Fruit fly (Drosophila melanogaster) whole organism, embryonic: ENCODE data around the gene CG31381.

Experiments
- CG10267 ChIP-seq: fragments of 200-800 bp; sonication (Bioruptor generic); optimal IDR thresholded peaks from 2 replicates; lab custom pipeline; 2018; ENCODE audit warnings: missing biosample characterization, mild to moderate bottlenecking, missing genetic modification characterization, moderate library complexity
- CG10979 ChIP-seq: fragments of 200-800 bp; sonication (Bioruptor generic); optimal IDR thresholded peaks from 2 replicates; lab custom pipeline; 2018; ENCODE audit warnings: missing biosample characterization, mild to moderate bottlenecking, missing genetic modification characterization, moderate library complexity
- CG11504 ChIP-seq: fragments of 200-800 bp; sonication (Bioruptor generic); optimal IDR thresholded peaks from 3 replicates; lab custom pipeline; 2019; ENCODE audit warnings: missing biosample characterization, mild to moderate bottlenecking, missing genetic modification characterization, moderate library complexity
- CG15011 ChIP-seq: fragments of 200-800 bp; sonication (Bioruptor generic); optimal IDR thresholded peaks from 3 replicates; lab custom pipeline; 2018; ENCODE audit warnings: missing biosample characterization, mild to moderate bottlenecking, missing genetic modification characterization
- CG18011 ChIP-seq: fragments of 200-800 bp; sonication (Bioruptor generic); optimal IDR thresholded peaks from 2 replicates; lab custom pipeline; 2017; ENCODE audit warnings: missing biosample characterization, missing genetic modification characterization, mild to moderate bottlenecking, moderate library complexity, missing genotype
- CG2712 ChIP-seq: fragments of 200-800 bp; optimal IDR thresholded peaks from 3 replicates; lab custom pipeline; 2019; ENCODE audit warnings: missing biosample characterization, mild to moderate bottlenecking, missing genetic modification characterization, moderate library complexity
- CG30020 ChIP-seq: fragments of 200-800 bp; optimal IDR thresholded peaks from 2 replicates; lab custom pipeline; 2019; ENCODE audit warnings: missing biosample characterization, mild to moderate bottlenecking, missing genetic modification characterization, moderate library complexity
- CG31441 ChIP-seq: fragments of 200-800 bp; sonication (Bioruptor generic); IDR thresholded peaks from 2 replicates; pipeline ENCODE4 v1.3.6; 2022; ENCODE audit warnings: missing biosample characterization, missing genetic modification characterization
- CG32532 ChIP-seq: fragments of 200-800 bp; sonication (Bioruptor generic); IDR thresholded peaks from 2 replicates; pipeline ENCODE4 v1.3.6; 2022; ENCODE audit warnings: missing biosample characterization, missing genetic modification characterization
- CG33213 ChIP-seq: fragments of 200-800 bp; sonication (Bioruptor generic); optimal IDR thresholded peaks from 3 replicates; lab custom pipeline; 2016; ENCODE audit warnings: missing biosample characterization, missing genetic modification characterization
- CG3995 ChIP-seq: fragments of 200-800 bp; sonication (Bioruptor generic); optimal IDR thresholded peaks from 3 replicates; lab custom pipeline; 2016; ENCODE audit warnings: missing biosample characterization, missing genetic modification characterization
- CG43689 ChIP-seq: fragments of 200-800 bp; sonication (Bioruptor generic); IDR thresholded peaks from 2 replicates; pipeline ENCODE4 v1.3.6; 2022; ENCODE audit warnings: missing biosample characterization, missing genetic modification characterization
- CG7928 ChIP-seq: fragments of 200-800 bp; sonication (Bioruptor generic); optimal IDR thresholded peaks from 2 replicates; lab custom pipeline; 2017; ENCODE audit warnings: missing biosample characterization, mild to moderate bottlenecking, missing genetic modification characterization
- Doc2 ChIP-seq: fragments of 200-800 bp; sonication (Bioruptor generic); IDR thresholded peaks from 2 replicates; pipeline ENCODE4 v1.3.6; 2022; ENCODE audit warnings: missing biosample characterization, missing genetic modification characterization
- Rfx ChIP-seq: fragments of 200-800 bp; sonication (Bioruptor generic); IDR thresholded peaks from 2 replicates; pipeline ENCODE4 v1.3.6; 2022; ENCODE audit warnings: missing biosample characterization, missing genetic modification characterization
- Sry-β ChIP-seq: fragments of 200-800 bp; sonication (Bioruptor generic); optimal IDR thresholded peaks from 2 replicates; lab custom pipeline; 2018; ENCODE audit warnings: missing biosample characterization, mild to moderate bottlenecking, missing genetic modification characterization, moderate library complexity
- Vsx1 ChIP-seq: fragments of 200-800 bp; sonication (Bioruptor generic); optimal IDR thresholded peaks from 2 replicates; lab custom pipeline; 2017; ENCODE audit warnings: missing biosample characterization, mild to moderate bottlenecking, missing genetic modification characterization, missing genetic modification reagents
- dmrt99B ChIP-seq: fragments of 200-800 bp; sonication (Bioruptor generic); optimal IDR thresholded peaks from 2 replicates; lab custom pipeline; 2018; ENCODE audit warnings: missing biosample characterization, mild to moderate bottlenecking, missing genetic modification characterization, moderate library complexity
- exex ChIP-seq: fragments of 200-800 bp; sonication (Bioruptor generic); optimal IDR thresholded peaks from 4 replicates; lab custom pipeline; 2018; ENCODE audit warnings: missing biosample characterization, mild to moderate bottlenecking, missing genetic modification characterization, moderate library complexity
- gce ChIP-seq: fragments of 200-800 bp; sonication (Bioruptor generic); IDR thresholded peaks from 3 replicates; pipeline ENCODE4 v1.3.6; 2022; ENCODE audit warnings: missing biosample characterization, missing genetic modification characterization
- gfzf ChIP-seq: fragments of 200-800 bp; sonication (Bioruptor generic); optimal IDR thresholded peaks from 2 replicates; lab custom pipeline; 2016; ENCODE audit warnings: missing biosample characterization, mild to moderate bottlenecking, missing genetic modification characterization, moderate library complexity
- gsb ChIP-seq: fragments of 200-800 bp; sonication (Bioruptor generic); IDR thresholded peaks from 2 replicates; pipeline ENCODE4 v1.3.6; 2022; ENCODE audit warnings: missing biosample characterization, missing genetic modification characterization
- gsb-n ChIP-seq: fragments of 200-800 bp; sonication (Bioruptor generic); optimal IDR thresholded peaks from 3 replicates; lab custom pipeline; 2018; ENCODE audit warnings: missing biosample characterization, mild to moderate bottlenecking, missing genetic modification characterization
- scrt ChIP-seq: fragments of 200-800 bp; sonication (Bioruptor generic); optimal IDR thresholded peaks from 2 replicates; lab custom pipeline; 2018; ENCODE audit warnings: missing biosample characterization, mild to moderate bottlenecking, missing genetic modification characterization, moderate library complexity
- stwl ChIP-seq: fragments of 200-800 bp; sonication (Bioruptor generic); optimal IDR thresholded peaks from 3 replicates; lab custom pipeline; 2018; ENCODE audit warnings: missing biosample characterization, mild to moderate bottlenecking, missing genetic modification characterization, moderate library complexity
- sug ChIP-seq: fragments of 200-800 bp; optimal IDR thresholded peaks from 2 replicates; lab custom pipeline; 2019; ENCODE audit warnings: missing biosample characterization, mild to moderate bottlenecking, missing genetic modification characterization, moderate library complexity
- tgo ChIP-seq: fragments of 200-800 bp; sonication (Bioruptor generic); IDR thresholded peaks from 3 replicates; pipeline ENCODE4 v1.3.6; 2022; ENCODE audit warnings: missing biosample characterization, missing genetic modification characterization
- tio ChIP-seq: fragments of 200-800 bp; sonication (Bioruptor generic); optimal IDR thresholded peaks from 2 replicates; lab custom pipeline; 2017; ENCODE audit warnings: missing biosample characterization, missing genetic modification characterization, inconsistent platforms
- unc-4 ChIP-seq: fragments of 200-800 bp; sonication (Bioruptor generic); IDR thresholded peaks from 2 replicates; pipeline ENCODE4 v1.3.6; 2022; ENCODE audit warnings: missing biosample characterization, missing genetic modification characterization; ENCODE audit not compliant: partially characterized antibody
- zf30C ChIP-seq: fragments of 200-800 bp; sonication (Bioruptor generic); optimal IDR thresholded peaks from 3 replicates; lab custom pipeline; 2018; ENCODE audit warnings: missing biosample characterization, mild to moderate bottlenecking, missing genetic modification characterization

Gene CG31381

DNA sequence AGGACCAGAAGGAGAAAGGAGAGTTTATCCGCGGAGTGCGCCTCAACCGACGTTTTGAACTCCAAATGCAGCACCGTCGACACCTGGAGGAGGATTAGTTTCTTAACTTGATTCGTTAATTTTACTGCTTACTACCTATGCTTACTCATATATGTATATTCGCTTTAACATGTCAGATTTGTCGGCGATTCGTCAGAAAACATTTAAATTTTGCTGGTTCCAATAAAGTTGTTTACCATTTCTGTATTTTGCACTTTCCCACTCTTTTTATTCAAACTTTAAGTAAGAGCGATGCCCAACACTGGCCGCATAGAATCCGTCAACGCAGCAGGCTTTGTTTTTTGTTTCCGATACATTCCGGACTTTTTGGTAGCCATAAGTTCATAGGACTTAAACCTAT is 48.1 kb downstream of the CG31381 start, which contains the start of gene Trf4-2:
Trf4-2 (plus strand) TSS at position 301 of the 400 bp plus-strand sequence.
- TF ChIP-seq tio (GFP tag; lab: Kevin White, UChicago) (no peak), gfzf (GFP tag; lab: Kevin White, UChicago) (peak; percentile 6), gce (GFP tag; lab: Robert Waterston, UW) (no peak), stwl (tag; lab: Kevin White, UChicago) (peak; percentile 67), zf30C (no peak), gsb (GFP tag; lab: Robert Waterston, UW) (no peak), CG10267 (tag; lab: Kevin White, UChicago) (peak; percentile 13), CG43689 (no peak), unc-4 (no peak), CG7928 (GFP tag; lab: Kevin White, UChicago) (no peak), Doc2 (no peak), dmrt99B (tag; lab: Kevin White, UChicago) (no peak), sug (tag; lab: Kevin White, UChicago) (no peak), CG30020 (tag; lab: Kevin White, UChicago) (no peak)

dm6 chr3R:24926752-24927320 is 50.0 kb downstream of the CG31381 start:
- no peak for TF ChIP-seq gsb-n (tag; lab: Kevin White, UChicago)
- TF ChIP-seq CG32532: no peak
- TF ChIP-seq Sry-β (GFP tag; lab: Kevin White, UChicago): peak; percentile 45
- TF ChIP-seq CG33213 (GFP tag; lab: Kevin White, UChicago): no peak
- TF ChIP-seq Rfx (GFP tag; lab: Robert Waterston, UW): no peak
- peak; percentile 80 for TF ChIP-seq Vsx1 (GFP tag; lab: Kevin White, UChicago)
- no peak for TF ChIP-seq tgo (GFP tag; lab: Robert Waterston, UW)
- no peak for TF ChIP-seq CG15011
- no peak for TF ChIP-seq CG2712 (tag; lab: Kevin White, UChicago)
- no peak for TF ChIP-seq CG11504 (tag; lab: Kevin White, UChicago)
- TF ChIP-seq CG10979 (tag; lab: Kevin White, UChicago): no peak
- TF ChIP-seq scrt (GFP tag; lab: Kevin White, UChicago): no peak
- TF ChIP-seq CG18011 (GFP tag; lab: Kevin White, UChicago): peak; percentile 82
- peak; percentile 94 for TF ChIP-seq CG3995 (GFP tag; lab: Kevin White, UChicago)
- TF ChIP-seq CG31441 (GFP tag; lab: Robert Waterston, UW): peak; percentile 43
- TF ChIP-seq exex: peak; percentile 9
